Fruit fly (Drosophila melanogaster) whole organism, embryonic: ENCODE data around the gene Sas-6.

Experiments
- Adf1 ChIP-seq: fragments of 200-800 bp; sonication (Bioruptor generic); IDR thresholded peaks from 2 replicates; pipeline ENCODE4 v1.3.6; 2022; ENCODE audit warnings: missing biosample characterization, missing genetic modification characterization
- Aef1 ChIP-seq: fragments of 200-800 bp; sonication (Bioruptor generic); IDR thresholded peaks from 3 replicates; pipeline ENCODE4 v1.3.6; 2022; ENCODE audit warnings: missing biosample characterization, missing genetic modification characterization
- Atf3 ChIP-seq: fragments of 200-800 bp; sonication (Bioruptor generic); optimal IDR thresholded peaks from 3 replicates; lab custom pipeline; 2016; ENCODE audit warnings: missing biosample characterization, missing genetic modification characterization
- CG11560 ChIP-seq: fragments of 200-800 bp; sonication (Bioruptor generic); IDR thresholded peaks from 3 replicates; pipeline ENCODE4 v1.3.6; 2022; ENCODE audit warnings: missing biosample characterization, missing genetic modification characterization
- CG11723 ChIP-seq: fragments of 200-800 bp; sonication (Bioruptor generic); optimal IDR thresholded peaks from 2 replicates; lab custom pipeline; 2017; ENCODE audit warnings: missing biosample characterization, mild to moderate bottlenecking, missing genetic modification characterization
- CG12391 ChIP-seq: fragments of 200-800 bp; sonication (Bioruptor generic); optimal IDR thresholded peaks from 3 replicates; lab custom pipeline; 2018; ENCODE audit warnings: missing biosample characterization, mild to moderate bottlenecking, missing genetic modification characterization, moderate library complexity
- CG13624 ChIP-seq: fragments of 200-800 bp; sonication (Bioruptor generic); optimal IDR thresholded peaks from 2 replicates; lab custom pipeline; 2016; ENCODE audit warnings: missing biosample characterization, missing genetic modification characterization
- CG14014 ChIP-seq: fragments of 200-800 bp; sonication (Bioruptor generic); IDR thresholded peaks from 2 replicates; pipeline ENCODE4 v1.3.6; 2022; ENCODE audit warnings: missing biosample characterization, missing genetic modification characterization
- CG15601 ChIP-seq: fragments of 200-800 bp; sonication (Bioruptor generic); optimal IDR thresholded peaks from 3 replicates; lab custom pipeline; 2019; ENCODE audit warnings: missing biosample characterization, mild to moderate bottlenecking, missing genetic modification characterization, moderate library complexity
- CG17568 ChIP-seq: fragments of 200-800 bp; sonication (Bioruptor generic); optimal IDR thresholded peaks from 2 replicates; lab custom pipeline; 2018; ENCODE audit warnings: missing biosample characterization, mild to moderate bottlenecking, missing genetic modification characterization, moderate library complexity
- CG17612 ChIP-seq: fragments of 200-800 bp; sonication (Bioruptor generic); IDR thresholded peaks from 2 replicates; pipeline ENCODE4 v1.3.6; 2022; ENCODE audit warnings: missing biosample characterization, missing genetic modification characterization
- CG3163 ChIP-seq: fragments of 200-800 bp; sonication (Bioruptor generic); optimal IDR thresholded peaks from 3 replicates; lab custom pipeline; 2016; ENCODE audit warnings: missing biosample characterization, missing genetic modification characterization
- CG33213 ChIP-seq: fragments of 200-800 bp; sonication (Bioruptor generic); optimal IDR thresholded peaks from 3 replicates; lab custom pipeline; 2016; ENCODE audit warnings: missing biosample characterization, missing genetic modification characterization
- CG34224 ChIP-seq: fragments of 200-800 bp; sonication (Bioruptor generic); IDR thresholded peaks from 3 replicates; pipeline ENCODE4 v1.3.6; 2022; ENCODE audit warnings: missing biosample characterization, missing genetic modification characterization; ENCODE audit not compliant: partially characterized antibody
- CG3726 ChIP-seq: fragments of 200-800 bp; sonication (Bioruptor generic); IDR thresholded peaks from 3 replicates; pipeline ENCODE4, ENCODE4 v1.3.6; 2022; ENCODE audit warnings: missing biosample characterization, missing genetic modification characterization
- CG4820 ChIP-seq: fragments of 200-800 bp; sonication (Bioruptor generic); optimal IDR thresholded peaks from 3 replicates; lab custom pipeline; 2016; ENCODE audit warnings: missing biosample characterization, missing genetic modification characterization
- CG7556 ChIP-seq: fragments of 200-800 bp; sonication (Bioruptor generic); optimal IDR thresholded peaks from 2 replicates; lab custom pipeline; 2017; ENCODE audit warnings: missing biosample characterization, mild to moderate bottlenecking, missing genetic modification characterization
- CG7987 ChIP-seq: fragments of 200-800 bp; sonication (Bioruptor generic); optimal IDR thresholded peaks from 2 replicates; lab custom pipeline; 2018; ENCODE audit warnings: missing biosample characterization, mild to moderate bottlenecking, missing genetic modification characterization, moderate library complexity
- CG8281 ChIP-seq: fragments of 200-800 bp; sonication (Bioruptor generic); optimal IDR thresholded peaks from 2 replicates; lab custom pipeline; 2018; ENCODE audit warnings: missing biosample characterization, mild to moderate bottlenecking, missing genetic modification characterization, moderate library complexity
- CG8944 ChIP-seq: fragments of 200-800 bp; sonication (Bioruptor generic); optimal IDR thresholded peaks from 3 replicates; lab custom pipeline; 2016; ENCODE audit warnings: missing biosample characterization, missing genetic modification characterization
- CG9609 ChIP-seq: fragments of 200-800 bp; sonication (Bioruptor generic); optimal IDR thresholded peaks from 3 replicates; lab custom pipeline; 2016; ENCODE audit warnings: missing biosample characterization, missing genetic modification characterization
- CG9727 ChIP-seq: fragments of 200-800 bp; sonication (Bioruptor generic); optimal IDR thresholded peaks from 3 replicates; lab custom pipeline; 2017; ENCODE audit warnings: missing biosample characterization, mild to moderate bottlenecking, missing genetic modification characterization
- D19A ChIP-seq: fragments of 200-800 bp; optimal IDR thresholded peaks from 3 replicates; lab custom pipeline; 2019; ENCODE audit warnings: missing biosample characterization, mild to moderate bottlenecking, missing genetic modification characterization, moderate library complexity
- Dbx ChIP-seq: fragments of 200-800 bp; sonication (Bioruptor generic); IDR thresholded peaks from 3 replicates; pipeline ENCODE4 v1.3.6; 2022; ENCODE audit warnings: missing biosample characterization, missing genetic modification characterization
- Hmr ChIP-seq: fragments of 200-800 bp; sonication (Bioruptor generic); optimal IDR thresholded peaks from 3 replicates; lab custom pipeline; 2017; ENCODE audit warnings: mild to moderate bottlenecking, missing biosample characterization, missing genetic modification reagents, missing genetic modification characterization
- Hr78 ChIP-seq, 2 experiments: fragments of 200-800 bp in 1 of 2; fragments of >200 bp in 1 of 2; sonication (Bioruptor generic) in 1 of 2; optimal IDR thresholded peaks; 2 replicates each; lab custom pipeline; 2017 to 2019; ENCODE audit warnings: missing biosample characterization in 2 of 2, missing genetic modification characterization in 2 of 2, mild to moderate bottlenecking in 1 of 2, moderate library complexity in 1 of 2
- Myb ChIP-seq: fragments of 200-800 bp; sonication (Bioruptor generic); optimal IDR thresholded peaks from 2 replicates; lab custom pipeline; 2016; ENCODE audit warnings: missing biosample characterization, missing genetic modification characterization
- Sox100B ChIP-seq: fragments of 200-800 bp; sonication (Bioruptor generic); optimal IDR thresholded peaks from 3 replicates; lab custom pipeline; 2018; ENCODE audit warnings: missing biosample characterization, mild to moderate bottlenecking, missing genetic modification characterization
- YL-1 ChIP-seq: fragments of 200-800 bp; sonication (Bioruptor generic); optimal IDR thresholded peaks from 3 replicates; lab custom pipeline; 2017; ENCODE audit warnings: missing biosample characterization, mild to moderate bottlenecking, missing genetic modification characterization
- bab2 ChIP-seq: fragments of 200-800 bp; sonication (Bioruptor generic); optimal IDR thresholded peaks from 2 replicates; lab custom pipeline; 2016; ENCODE audit warnings: missing biosample characterization, missing genetic modification characterization
- cg ChIP-seq: fragments of 200-800 bp; sonication (Bioruptor generic); optimal IDR thresholded peaks from 3 replicates; lab custom pipeline; 2019; ENCODE audit warnings: missing biosample characterization, mild to moderate bottlenecking, missing genetic modification characterization, moderate library complexity
- chinmo ChIP-seq: fragments of 200-800 bp; sonication (Bioruptor generic); IDR thresholded peaks from 4 replicates; pipeline ENCODE4 v1.3.6; 2022; ENCODE audit warnings: missing biosample characterization, missing genetic modification characterization; ENCODE audit not compliant: partially characterized antibody
- ci ChIP-seq: fragments of 200-800 bp; sonication (Bioruptor generic); IDR thresholded peaks from 3 replicates; pipeline ENCODE4 v1.3.6; 2022; ENCODE audit warnings: missing biosample characterization, missing genetic modification characterization
- cwo ChIP-seq: fragments of 200-800 bp; sonication (Bioruptor generic); optimal IDR thresholded peaks from 3 replicates; lab custom pipeline; 2017; ENCODE audit warnings: missing biosample characterization, missing genetic modification characterization, mild to moderate bottlenecking, moderate library complexity, missing genetic modification reagents
- danr ChIP-seq: fragments of 200-800 bp; sonication (Bioruptor generic); IDR thresholded peaks from 2 replicates; pipeline ENCODE4 v1.3.6; 2022; ENCODE audit warnings: missing biosample characterization, missing genetic modification characterization
- dmrt11E ChIP-seq: fragments of 200-800 bp; sonication (Bioruptor generic); optimal IDR thresholded peaks from 3 replicates; lab custom pipeline; 2018; ENCODE audit warnings: missing biosample characterization, mild to moderate bottlenecking, missing genetic modification characterization, moderate library complexity
- eve ChIP-seq, 2 experiments: fragments of >200 bp; optimal IDR thresholded peaks; 2 replicates each; lab custom pipeline; 2017; ENCODE audit warnings: missing biosample characterization in 2 of 2, missing genetic modification characterization in 2 of 2
- ftz-f1 ChIP-seq: fragments of 200-800 bp; sonication (Bioruptor generic); optimal IDR thresholded peaks from 2 replicates; lab custom pipeline; 2016; ENCODE audit warnings: missing biosample characterization, missing genetic modification characterization
- gt ChIP-seq: fragments of 200-800 bp; sonication (Bioruptor generic); IDR thresholded peaks from 2 replicates; pipeline ENCODE4 v1.3.6; 2022; ENCODE audit warnings: missing biosample characterization, missing genetic modification characterization
- insv ChIP-seq, 2 experiments: fragments of 200-800 bp; sonication (Bioruptor generic); optimal IDR thresholded peaks; 3 replicates each; lab custom pipeline; 2016 to 2018; ENCODE audit warnings: missing biosample characterization in 2 of 2, missing genetic modification characterization in 2 of 2
- jigr1 ChIP-seq: fragments of 200-800 bp; sonication (Bioruptor generic); IDR thresholded peaks from 3 replicates; pipeline ENCODE4 v1.3.6; 2022; ENCODE audit warnings: missing biosample characterization, missing genetic modification characterization
- mld ChIP-seq: fragments of 200-800 bp; sonication (Bioruptor generic); IDR thresholded peaks from 3 replicates; pipeline ENCODE4 v1.3.6; 2022; ENCODE audit warnings: missing biosample characterization, missing genetic modification characterization; ENCODE audit not compliant: partially characterized antibody
- nerfin-2 ChIP-seq: fragments of 200-800 bp; sonication (Bioruptor generic); IDR thresholded peaks from 2 replicates; pipeline ENCODE4 v1.3.6; 2022; ENCODE audit warnings: missing biosample characterization, missing genetic modification characterization; ENCODE audit not compliant: partially characterized antibody
- onecut ChIP-seq: fragments of 200-800 bp; sonication (Bioruptor generic); IDR thresholded peaks from 2 replicates; pipeline ENCODE4 v1.3.6; 2022; ENCODE audit warnings: missing biosample characterization, missing genetic modification characterization
- ro ChIP-seq: fragments of 200-800 bp; sonication (Bioruptor generic); IDR thresholded peaks from 2 replicates; pipeline ENCODE4 v1.3.6; 2022; ENCODE audit warnings: missing biosample characterization, missing genetic modification characterization
- sim ChIP-seq: fragments of 200-800 bp; sonication (Bioruptor generic); IDR thresholded peaks from 2 replicates; pipeline ENCODE4 v1.3.6; 2022; ENCODE audit warnings: missing biosample characterization, missing genetic modification characterization
- slp2 ChIP-seq: fragments of 200-800 bp; sonication (Bioruptor generic); optimal IDR thresholded peaks from 2 replicates; lab custom pipeline; 2016; ENCODE audit warnings: missing biosample characterization, missing genetic modification characterization
- sqz ChIP-seq: fragments of 200-800 bp; sonication (Bioruptor generic); optimal IDR thresholded peaks from 3 replicates; lab custom pipeline; 2018; ENCODE audit warnings: missing biosample characterization, mild to moderate bottlenecking, missing genetic modification characterization
- unc-4 ChIP-seq: fragments of 200-800 bp; sonication (Bioruptor generic); IDR thresholded peaks from 2 replicates; pipeline ENCODE4 v1.3.6; 2022; ENCODE audit warnings: missing biosample characterization, missing genetic modification characterization; ENCODE audit not compliant: partially characterized antibody
- vvl ChIP-seq: fragments of 200-800 bp; sonication (Bioruptor generic); IDR thresholded peaks from 2 replicates; pipeline ENCODE4 v1.3.6; 2022; ENCODE audit warnings: missing biosample characterization, missing genetic modification characterization

Gene Sas-6

DNA sequence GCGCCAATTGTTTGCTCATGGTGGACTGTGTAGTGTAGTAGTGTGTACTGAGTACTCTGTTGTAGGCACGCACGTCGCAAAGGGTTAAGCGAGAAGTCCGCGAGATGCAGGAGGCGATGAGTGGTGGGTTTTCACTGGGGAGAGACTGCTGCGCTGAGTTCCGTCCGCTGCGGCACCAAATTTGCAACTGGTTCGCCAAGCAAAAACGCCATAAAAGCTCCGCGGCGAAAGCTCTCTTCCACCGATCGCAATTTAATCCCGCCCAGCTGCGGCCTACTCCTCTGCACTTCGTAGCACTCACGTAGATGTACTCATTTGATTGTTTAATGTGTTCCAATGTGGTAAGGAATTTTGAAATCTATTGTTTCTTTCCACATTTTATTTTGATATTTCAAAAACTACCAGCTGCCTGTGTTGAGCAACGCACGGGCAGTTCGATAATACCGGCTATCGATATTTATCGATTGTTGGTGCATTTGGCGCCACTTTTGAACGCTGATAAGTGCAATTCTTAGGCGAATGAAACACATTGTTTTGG is 19.9 kb downstream of the Sas-6 start, which contains the start of gene CG7920 (continued):
- TF ChIP-seq Atf3 (GFP tag; lab: Kevin White, UChicago) (no peak), CG3163 (no peak), CG8944 (no peak), CG34224 (GFP tag; lab: Robert Waterston, UW) (peak; percentile 81), CG3726 (GFP tag; lab: Robert Waterston, UW) (0 out of 3 replicates have a peak, but pooled peaks have one; percentile 6), chinmo (peak; percentile 76; the same call in 2 of the 4 replicates), cwo (peak; percentile 2), sim (GFP tag; lab: Robert Waterston, UW) (no peak), CG15601 (tag; lab: Kevin White, UChicago) (no peak), dmrt11E (tag; lab: Kevin White, UChicago) (no peak), Myb (GFP tag; lab: Kevin White, UChicago) (peak; percentile 79), CG13624 (GFP tag; lab: Kevin White, UChicago) (peak; percentile 79), ftz-f1 (GFP tag; lab: Kevin White, UChicago) (no peak), CG17568 (no peak), CG9727 (no peak), CG12391 (tag; lab: Kevin White, UChicago) (no peak), onecut (GFP tag; lab: Robert Waterston, UW) (no peak), CG11560 (tag; lab: Robert Waterston, UW) (no peak), nerfin-2 (peak; percentile 55), vvl (GFP tag; lab: Robert Waterston, UW) (no peak; the same call in 1 of the 2 replicates), ci (GFP tag; lab: Robert Waterston, UW) (peak; percentile 48; the same call in 2 of the 3 replicates), YL-1 (GFP tag; lab: Kevin White, UChicago) (peak; percentile 55), Aef1 (no peak), Hr78 (GFP tag; optimal IDR thresholded peaks at IDR 0.05; lab: Kevin White, UChicago) (no peak), insv (GFP tag; optimal IDR thresholded peaks at IDR 0.05; lab: Kevin White, UChicago) (no peak), CG4820 (GFP tag; lab: Kevin White, UChicago) (no peak), CG33213 (peak; percentile 42), eve (GFP tag; optimal IDR thresholded peaks at IDR 0.05; lab: Kevin White, UChicago) (no peak), CG11723 (GFP tag; lab: Kevin White, UChicago) (no peak), CG7987 (GFP tag; lab: Kevin White, UChicago) (peak; percentile 0), CG14014 (no peak), gt (no peak), CG8281 (tag; lab: Kevin White, UChicago) (no peak), mld (GFP tag; lab: Robert Waterston, UW) (peak; percentile 13; the same call in 1 of the 3 replicates), D19A (no peak), slp2 (GFP tag; lab: Kevin White, UChicago) (no peak), cg (no peak), Sox100B (GFP tag; lab: Kevin White, UChicago) (no peak), ro (GFP tag; lab: Robert Waterston, UW) (no peak), Hmr (GFP tag; lab: Kevin White, UChicago) (peak; percentile 69), unc-4 (GFP tag; lab: Robert Waterston, UW) (peak; percentile 83), danr (no peak), CG7556 (GFP tag; lab: Kevin White, UChicago) (peak; percentile 23), CG17612 (no peak), Adf1 (GFP tag; lab: Robert Waterston, UW) (no peak; the same call in 1 of the 2 replicates), sqz (no peak), bab2 (no peak), CG9609 (no peak), jigr1 (GFP tag; lab: Robert Waterston, UW) (no peak), Dbx (GFP tag; lab: Robert Waterston, UW) (no peak)
